Worm (Caenorhabditis elegans) whole organism, early embryonic: ENCODE results near the gene F55G1.6.

Experiments used
- F13C5.2 ChIP-seq: sonication (generic microtip); optimal IDR thresholded peaks from 2 replicates; lab custom pipeline; 2017; ENCODE audit warnings: mild to moderate bottlenecking, missing genetic modification characterization, inconsistent platforms, missing compliant biosample characterization
- aly-1 ChIP-seq: sonication (generic microtip); optimal IDR thresholded peaks from 2 replicates; lab custom pipeline; 2016; ENCODE audit warnings: missing genetic modification characterization, missing compliant biosample characterization
- ama-1 ChIP-seq: fragments of 150-350 bp; optimal IDR thresholded peaks from 2 replicates; lab custom pipeline; 2014
- ceh-13 ChIP-seq: fragments of 200-800 bp; sonication (Bioruptor generic); optimal IDR thresholded peaks from 2 replicates; lab custom pipeline; 2018; ENCODE audit warnings: mild to moderate bottlenecking, missing genetic modification characterization, missing compliant biosample characterization
- ceh-36 ChIP-seq: sonication (generic microtip); optimal IDR thresholded peaks from 2 replicates; lab custom pipeline; 2016; ENCODE audit warnings: missing genetic modification characterization, inconsistent platforms, missing compliant biosample characterization
- ets-7 ChIP-seq: sonication (generic microtip); optimal IDR thresholded peaks from 2 replicates; lab custom pipeline; 2016; ENCODE audit warnings: missing genotype, missing genetic modification characterization, missing compliant biosample characterization
- hmbx-1 ChIP-seq: sonication (generic microtip); optimal IDR thresholded peaks from 2 replicates; lab custom pipeline; 2016; ENCODE audit warnings: mild to moderate bottlenecking, missing genetic modification characterization, missing compliant biosample characterization
- hmg-4 ChIP-seq: fragments of 200-800 bp; sonication (Bioruptor generic); optimal IDR thresholded peaks from 2 replicates; lab custom pipeline; 2018; ENCODE audit warnings: mild to moderate bottlenecking, missing genetic modification characterization, missing compliant biosample characterization
- hnd-1 ChIP-seq: sonication (generic microtip); optimal IDR thresholded peaks from 2 replicates; lab custom pipeline; 2016; ENCODE audit warnings: missing genetic modification characterization, missing compliant biosample characterization
- tbx-37 ChIP-seq: fragments of 200-800 bp; sonication (Bioruptor generic); conservative IDR thresholded peaks from 2 replicates; pipeline ENCODE4 v1.3.6; 2022; ENCODE audit warnings: missing genetic modification reagents, missing genetic modification characterization, missing compliant biosample characterization

DNA sequence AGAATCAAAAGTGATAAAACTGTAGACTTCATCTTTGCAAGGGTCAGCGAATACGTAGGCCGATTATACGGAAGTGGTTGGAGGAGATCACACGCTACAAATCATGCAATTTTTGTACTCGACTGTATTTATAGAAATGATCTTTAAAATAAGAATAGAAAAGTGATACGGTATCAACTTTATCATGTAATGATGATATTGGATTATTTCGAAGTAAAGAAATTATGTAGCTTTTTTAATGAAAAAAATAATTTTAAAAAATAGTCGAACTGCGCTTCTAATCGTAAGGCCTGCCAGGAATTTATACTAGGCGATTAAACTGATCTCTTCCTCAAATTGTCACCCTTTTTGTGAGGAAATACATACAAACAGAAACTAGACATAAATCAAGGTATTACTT is 39.5 kb upstream of the F55G1.6 start, which contains the start of gene B0496.11:
- TF ChIP-seq aly-1 (tag; lab: Kevin White, UChicago) (no peak), F13C5.2 (tag; lab: Kevin White, UChicago) (no peak), ama-1 (lab: Kevin White, UChicago) (no peak), tbx-37 (GFP tag; lab: Robert Waterston, UW) (no peak), hmbx-1 (tag; lab: Kevin White, UChicago) (no peak), hmg-4 (GFP tag; lab: Kevin White, UChicago) (no peak), ceh-13 (GFP tag; lab: Kevin White, UChicago) (no peak), ets-7 (no peak), ceh-36 (tag; lab: Kevin White, UChicago) (no peak), hnd-1 (no peak)
